Fruit fly (Drosophila melanogaster) whole organism, embryonic: ENCODE data around the gene IFT52.

Experiments
- Bdp1 ChIP-seq: fragments of 200-800 bp; sonication (Bioruptor generic); optimal IDR thresholded peaks from 3 replicates; lab custom pipeline; 2016; ENCODE audit warnings: missing biosample characterization, missing genetic modification characterization
- Bgb ChIP-seq: fragments of 200-800 bp; sonication (Bioruptor generic); IDR thresholded peaks from 2 replicates; pipeline ENCODE4 v1.3.6; 2022; ENCODE audit warnings: missing biosample characterization, missing genetic modification characterization; ENCODE audit not compliant: partially characterized antibody
- CG10431 ChIP-seq: fragments of 200-800 bp; sonication (Bioruptor generic); optimal IDR thresholded peaks from 3 replicates; lab custom pipeline; 2018; ENCODE audit warnings: missing biosample characterization, mild to moderate bottlenecking, missing genetic modification characterization
- CG1233 ChIP-seq: fragments of 200-800 bp; sonication (Bioruptor generic); optimal IDR thresholded peaks from 4 replicates; lab custom pipeline; 2018; ENCODE audit warnings: missing biosample characterization, mild to moderate bottlenecking, missing genetic modification characterization
- CG16813 ChIP-seq: fragments of 200-800 bp; sonication (Bioruptor generic); IDR thresholded peaks from 3 replicates; pipeline ENCODE4 v1.3.6; 2022; ENCODE audit warnings: missing biosample characterization, missing genetic modification characterization; ENCODE audit not compliant: partially characterized antibody
- CG17568 ChIP-seq: fragments of 200-800 bp; sonication (Bioruptor generic); optimal IDR thresholded peaks from 2 replicates; lab custom pipeline; 2018; ENCODE audit warnings: missing biosample characterization, mild to moderate bottlenecking, missing genetic modification characterization, moderate library complexity
- CG1832 ChIP-seq: fragments of 200-800 bp; sonication (Bioruptor generic); optimal IDR thresholded peaks from 2 replicates; lab custom pipeline; 2017; ENCODE audit warnings: missing biosample characterization, mild to moderate bottlenecking, missing genetic modification characterization, inconsistent platforms
- CG2120 ChIP-seq: fragments of 200-800 bp; sonication (Bioruptor generic); optimal IDR thresholded peaks from 3 replicates; lab custom pipeline; 2016; ENCODE audit warnings: missing biosample characterization, missing genetic modification characterization
- CG34376 ChIP-seq: fragments of 200-800 bp; sonication (Bioruptor generic); optimal IDR thresholded peaks from 2 replicates; lab custom pipeline; 2018; ENCODE audit warnings: missing biosample characterization, mild to moderate bottlenecking, missing genetic modification characterization
- CG4328 ChIP-seq: fragments of 200-800 bp; sonication (Bioruptor generic); optimal IDR thresholded peaks from 3 replicates; lab custom pipeline; 2017; ENCODE audit warnings: missing biosample characterization, missing genetic modification reagents, missing genetic modification characterization
- CG4360 ChIP-seq: fragments of 200-800 bp; sonication (Bioruptor generic); IDR thresholded peaks from 2 replicates; pipeline ENCODE4 v1.3.6; 2022; ENCODE audit warnings: missing biosample characterization, missing genetic modification characterization
- CG4854 ChIP-seq: fragments of 200-800 bp; sonication (Bioruptor generic); optimal IDR thresholded peaks from 2 replicates; lab custom pipeline; 2016; ENCODE audit warnings: missing biosample characterization, missing genetic modification characterization, inconsistent platforms
- CG5245 ChIP-seq: fragments of 200-800 bp; sonication (Bioruptor generic); optimal IDR thresholded peaks from 3 replicates; lab custom pipeline; 2016; ENCODE audit warnings: missing biosample characterization, missing genetic modification characterization
- CG6254 ChIP-seq: fragments of 200-800 bp; sonication (Bioruptor generic); optimal IDR thresholded peaks from 3 replicates; lab custom pipeline; 2017; ENCODE audit warnings: mild to moderate bottlenecking, missing biosample characterization, missing genetic modification reagents, missing genetic modification characterization
- CG6689 ChIP-seq: fragments of 200-800 bp; sonication (Bioruptor generic); IDR thresholded peaks from 2 replicates; pipeline ENCODE4 v1.3.6; 2022; ENCODE audit warnings: missing biosample characterization, missing genetic modification characterization
- CG7357 ChIP-seq: fragments of 200-800 bp; sonication (Bioruptor generic); IDR thresholded peaks from 3 replicates; pipeline ENCODE4 v1.3.6; 2022; ENCODE audit warnings: missing biosample characterization, missing genetic modification characterization
- CG7839 ChIP-seq: fragments of 200-800 bp; sonication (Bioruptor generic); optimal IDR thresholded peaks from 3 replicates; lab custom pipeline; 2018; ENCODE audit warnings: missing biosample characterization, mild to moderate bottlenecking, missing genetic modification characterization, moderate library complexity
- CG8359 ChIP-seq: fragments of 200-800 bp; sonication (Bioruptor generic); optimal IDR thresholded peaks from 2 replicates; lab custom pipeline; 2017; ENCODE audit warnings: missing biosample characterization, mild to moderate bottlenecking, missing genetic modification characterization, borderline replicate concordance
- CG9609 ChIP-seq: fragments of 200-800 bp; sonication (Bioruptor generic); optimal IDR thresholded peaks from 3 replicates; lab custom pipeline; 2016; ENCODE audit warnings: missing biosample characterization, missing genetic modification characterization
- CG9876 ChIP-seq: fragments of 200-800 bp; sonication (Bioruptor generic); optimal IDR thresholded peaks from 2 replicates; lab custom pipeline; 2016; ENCODE audit warnings: missing biosample characterization, missing genetic modification characterization
- CHES-1-like ChIP-seq: fragments of 200-800 bp; sonication (Bioruptor generic); optimal IDR thresholded peaks from 2 replicates; lab custom pipeline; 2016; ENCODE audit warnings: missing biosample characterization, missing genetic modification characterization
- CkIIα-i1 ChIP-seq: fragments of 200-800 bp; sonication (Bioruptor generic); IDR thresholded peaks from 2 replicates; pipeline ENCODE4 v1.3.6; 2022; ENCODE audit warnings: missing biosample characterization, missing genetic modification characterization
- D19A ChIP-seq: fragments of 200-800 bp; optimal IDR thresholded peaks from 3 replicates; lab custom pipeline; 2019; ENCODE audit warnings: missing biosample characterization, mild to moderate bottlenecking, missing genetic modification characterization, moderate library complexity
- Dek ChIP-seq: fragments of 200-800 bp; sonication (Bioruptor generic); optimal IDR thresholded peaks from 3 replicates; lab custom pipeline; 2019; ENCODE audit warnings: missing biosample characterization, mild to moderate bottlenecking, missing genetic modification characterization, moderate library complexity
- HLH4C ChIP-seq: fragments of 200-800 bp; sonication (Bioruptor generic); IDR thresholded peaks from 3 replicates; pipeline ENCODE4 v1.3.6; 2022; ENCODE audit warnings: missing biosample characterization, missing genetic modification characterization; ENCODE audit not compliant: partially characterized antibody
- Hr51 ChIP-seq, 2 experiments: fragments of 200-800 bp; sonication (Bioruptor generic); optimal IDR thresholded peaks; 2 replicates in 1 of 2; 3 replicates in 1 of 2; lab custom pipeline; 2016 to 2018; ENCODE audit warnings: missing biosample characterization in 2 of 2, missing genetic modification characterization in 2 of 2, mild to moderate bottlenecking in 1 of 2, moderate library complexity in 1 of 2
- Meics ChIP-seq: fragments of 200-800 bp; sonication (Bioruptor generic); optimal IDR thresholded peaks from 2 replicates; lab custom pipeline; 2017; ENCODE audit warnings: missing biosample characterization, mild to moderate bottlenecking, missing genetic modification characterization
- Ptx1 ChIP-seq: fragments of 200-800 bp; sonication (Bioruptor generic); IDR thresholded peaks from 2 replicates; pipeline ENCODE4 v1.3.6; 2022; ENCODE audit warnings: missing biosample characterization, missing genetic modification characterization
- Taf1 ChIP-seq: fragments of 200-800 bp; sonication (Bioruptor generic); IDR thresholded peaks from 2 replicates; pipeline ENCODE4 v1.3.6; 2022; ENCODE audit warnings: missing biosample characterization, missing genetic modification characterization
- YL-1 ChIP-seq: fragments of 200-800 bp; sonication (Bioruptor generic); optimal IDR thresholded peaks from 3 replicates; lab custom pipeline; 2017; ENCODE audit warnings: missing biosample characterization, mild to moderate bottlenecking, missing genetic modification characterization
- ac ChIP-seq: fragments of 200-800 bp; sonication (Bioruptor generic); optimal IDR thresholded peaks from 3 replicates; lab custom pipeline; 2017; ENCODE audit warnings: missing biosample characterization, mild to moderate bottlenecking, missing genetic modification characterization
- ara ChIP-seq: fragments of 200-800 bp; sonication (Bioruptor generic); IDR thresholded peaks from 2 replicates; pipeline ENCODE4 v1.3.6; 2022; ENCODE audit warnings: missing biosample characterization, missing genetic modification characterization
- az2 ChIP-seq: fragments of 200-800 bp; sonication (Bioruptor generic); optimal IDR thresholded peaks from 3 replicates; lab custom pipeline; 2016; ENCODE audit warnings: missing biosample characterization, missing genetic modification characterization
- bsh ChIP-seq, 2 experiments: fragments of 200-800 bp; sonication (Bioruptor generic); optimal IDR thresholded peaks; 2 replicates each; lab custom pipeline; 2017 to 2018; ENCODE audit warnings: mild to moderate bottlenecking in 2 of 2, missing biosample characterization in 2 of 2, missing genetic modification characterization in 2 of 2, moderate library complexity in 1 of 2
- cg ChIP-seq: fragments of 200-800 bp; sonication (Bioruptor generic); optimal IDR thresholded peaks from 3 replicates; lab custom pipeline; 2019; ENCODE audit warnings: missing biosample characterization, mild to moderate bottlenecking, missing genetic modification characterization, moderate library complexity
- dati ChIP-seq: fragments of 200-800 bp; sonication (Bioruptor generic); IDR thresholded peaks from 2 replicates; pipeline ENCODE4 v1.3.6; 2022; ENCODE audit warnings: missing biosample characterization, missing genetic modification characterization
- ems ChIP-seq: fragments of 200-800 bp; sonication (Bioruptor generic); optimal IDR thresholded peaks from 3 replicates; lab custom pipeline; 2016; ENCODE audit warnings: missing biosample characterization, missing genetic modification characterization
- grn ChIP-seq: fragments of 200-800 bp; sonication (Bioruptor generic); optimal IDR thresholded peaks from 3 replicates; lab custom pipeline; 2017; ENCODE audit warnings: missing biosample characterization, missing genetic modification characterization
- gsb-n ChIP-seq: fragments of 200-800 bp; sonication (Bioruptor generic); optimal IDR thresholded peaks from 3 replicates; lab custom pipeline; 2018; ENCODE audit warnings: missing biosample characterization, mild to moderate bottlenecking, missing genetic modification characterization
- klu ChIP-seq: fragments of 200-800 bp; sonication (Bioruptor generic); IDR thresholded peaks from 2 replicates; pipeline ENCODE4 v1.3.6; 2022; ENCODE audit warnings: missing biosample characterization, missing genetic modification characterization
- nerfin-1 ChIP-seq: fragments of 200-800 bp; sonication (Bioruptor generic); optimal IDR thresholded peaks from 3 replicates; lab custom pipeline; 2019; ENCODE audit warnings: missing biosample characterization, mild to moderate bottlenecking, missing genetic modification characterization, moderate library complexity
- pb ChIP-seq: fragments of 200-800 bp; sonication (Bioruptor generic); optimal IDR thresholded peaks from 3 replicates; lab custom pipeline; 2016; ENCODE audit warnings: missing biosample characterization, missing genetic modification characterization
- pnt ChIP-seq: fragments of 200-800 bp; sonication (Bioruptor generic); optimal IDR thresholded peaks from 3 replicates; lab custom pipeline; 2016; ENCODE audit warnings: missing biosample characterization, missing genetic modification characterization
- schlank ChIP-seq: fragments of 200-800 bp; sonication (Bioruptor generic); optimal IDR thresholded peaks from 2 replicates; lab custom pipeline; 2018; ENCODE audit warnings: missing biosample characterization, mild to moderate bottlenecking, missing genetic modification characterization
- sens-2 ChIP-seq: fragments of 200-800 bp; sonication (Bioruptor generic); IDR thresholded peaks from 2 replicates; pipeline ENCODE4 v1.3.6; 2022; ENCODE audit warnings: missing biosample characterization, missing genetic modification characterization
- sr ChIP-seq: fragments of 200-800 bp; sonication (Bioruptor generic); IDR thresholded peaks from 3 replicates; pipeline ENCODE4 v1.3.6; 2022; ENCODE audit warnings: missing biosample characterization, missing genetic modification characterization
- tup ChIP-seq: fragments of 200-800 bp; sonication (Bioruptor generic); optimal IDR thresholded peaks from 2 replicates; lab custom pipeline; 2016; ENCODE audit warnings: missing biosample characterization, mild to moderate bottlenecking, missing genetic modification characterization, moderate library complexity
- z ChIP-seq: fragments of 200-800 bp; sonication (Bioruptor generic); IDR thresholded peaks from 3 replicates; pipeline ENCODE4 v1.3.6; 2022; ENCODE audit warnings: missing biosample characterization, missing genetic modification characterization

Gene IFT52

dm6 chr2L:6557429-6558384 lies at the start of gene IFT52, which contains the start of gene COX5B (continued):
- TF ChIP-seq Dek (peak; percentile 2), pb (GFP tag; lab: Kevin White, UChicago) (peak; percentile 1), CG8359 (GFP tag; lab: Kevin White, UChicago) (no peak), Bdp1 (no peak), CG5245 (GFP tag; lab: Kevin White, UChicago) (peak; percentile 59), CG34376 (peak; percentile 40), schlank (tag; lab: Kevin White, UChicago) (no peak), CG17568 (GFP tag; lab: Kevin White, UChicago) (no peak), D19A (tag; lab: Kevin White, UChicago) (peak; percentile 33), Taf1 (peak; percentile 14; the same call in 1 of the 2 replicates), ara (GFP tag; lab: Robert Waterston, UW) (peak; percentile 46; the same call in 1 of the 2 replicates), Hr51 (GFP tag; optimal IDR thresholded peaks at IDR 0.05; lab: Kevin White, UChicago) (peak; percentile 18 to 60), Bgb (GFP tag; lab: Robert Waterston, UW) (peak; percentile 57), CG10431 (GFP tag; lab: Kevin White, UChicago) (no peak), Meics (GFP tag; lab: Kevin White, UChicago) (peak; percentile 62), CG9876 (GFP tag; lab: Kevin White, UChicago) (no peak), grn (peak; percentile 14), klu (GFP tag; lab: Robert Waterston, UW) (peak; percentile 37; the same call in 1 of the 2 replicates), pnt (GFP tag; lab: Kevin White, UChicago) (peak; percentile 55), z (GFP tag; lab: Robert Waterston, UW) (no peak), Ptx1 (GFP tag; lab: Robert Waterston, UW) (peak; percentile 59), CG6689 (GFP tag; lab: Robert Waterston, UW) (no peak), HLH4C (GFP tag; lab: Robert Waterston, UW) (no peak; the same call in 2 of the 3 replicates), CG2120 (peak; percentile 2), bsh (GFP tag; optimal IDR thresholded peaks at IDR 0.05; lab: Kevin White, UChicago) (peak in 1 of 2 experiments; percentile 40), CG4328 (GFP tag; lab: Kevin White, UChicago) (no peak), sens-2 (no peak), CG1832 (GFP tag; lab: Kevin White, UChicago) (no peak), dati (no peak), CG9609 (GFP tag; lab: Kevin White, UChicago) (no peak), CG7357 (GFP tag; lab: Robert Waterston, UW) (peak; percentile 57; the same call in 1 of the 3 replicates), ems (GFP tag; lab: Kevin White, UChicago) (peak; percentile 82), CHES-1-like (GFP tag; lab: Kevin White, UChicago) (no peak), cg (GFP tag; lab: Kevin White, UChicago) (no peak), CG4854 (peak; percentile 77), ac (GFP tag; lab: Kevin White, UChicago) (no peak), CG1233 (GFP tag; lab: Kevin White, UChicago) (peak; percentile 63), gsb-n (tag; lab: Kevin White, UChicago) (peak; percentile 43), tup (GFP tag; lab: Kevin White, UChicago) (peak; percentile 72), CG6254 (GFP tag; lab: Kevin White, UChicago) (peak; percentile 80), CG16813 (peak; percentile 44), CG4360 (no peak), CG7839 (peak; percentile 61), az2 (peak; percentile 48), nerfin-1 (no peak), sr (GFP tag; lab: Robert Waterston, UW) (no peak), CkIIα-i1 (no peak), YL-1 (GFP tag; lab: Kevin White, UChicago) (peak; percentile 48)
